Worm (Caenorhabditis elegans) whole organism, midembryonic: ENCODE data around the gene F25D1.5.

Source experiments
- ref-1 ChIP-seq: fragments of 200-800 bp; sonication (Bioruptor generic); conservative IDR thresholded peaks from 2 replicates; pipeline ENCODE4 v1.3.6; 2022; ENCODE audit warnings: missing genetic modification reagents, missing genetic modification characterization, missing compliant biosample characterization
- ztf-29 ChIP-seq: fragments of 200-800 bp; sonication (Bioruptor generic); IDR thresholded peaks from 2 replicates; pipeline ENCODE4 v1.3.6; 2022; ENCODE audit warnings: missing genetic modification reagents, missing genetic modification characterization, missing compliant biosample characterization

DNA sequence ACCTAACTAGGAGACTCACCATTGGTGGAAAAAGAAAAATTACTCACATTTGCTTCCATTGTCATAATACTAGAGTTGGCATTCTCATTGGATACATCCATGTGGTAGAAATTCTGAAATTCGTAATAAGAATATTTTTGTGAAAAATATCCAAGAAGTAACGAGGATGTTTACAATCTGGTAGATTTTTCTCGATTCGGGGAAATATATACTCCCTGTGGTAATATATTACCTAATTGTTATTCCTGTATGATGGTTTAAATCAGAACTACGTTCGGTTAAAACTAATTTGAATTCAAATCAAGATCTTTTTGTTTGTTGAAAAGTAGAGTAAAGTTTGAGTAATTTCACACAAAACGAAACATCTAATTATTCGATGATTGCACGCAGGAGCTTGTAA lies 2.4 kb upstream of the F25D1.5 start, which contains the start of gene srd-34:
- TF ChIP-seq ref-1 (GFP tag; lab: Robert Waterston, UW) (no peak), ztf-29 (GFP tag; lab: Robert Waterston, UW) (no peak)
